Fruit fly (Drosophila melanogaster) whole organism, embryonic: Measurements from ENCODE around the gene CG10137.

Experiments used
- Atf6 ChIP-seq: fragments of 200-800 bp; sonication (Bioruptor generic); IDR thresholded peaks from 2 replicates; pipeline ENCODE4 v1.3.6; 2022; ENCODE audit warnings: missing biosample characterization, missing genetic modification characterization
- Blimp-1 ChIP-seq: fragments of 200-800 bp; sonication (Bioruptor generic); optimal IDR thresholded peaks from 3 replicates; lab custom pipeline; 2018; ENCODE audit warnings: missing biosample characterization, missing genetic modification characterization, mild to moderate bottlenecking, moderate library complexity, missing genetic modification reagents
- CG10147 ChIP-seq: fragments of 200-800 bp; sonication (Bioruptor generic); optimal IDR thresholded peaks from 2 replicates; lab custom pipeline; 2019; ENCODE audit warnings: missing biosample characterization, mild to moderate bottlenecking, missing genetic modification characterization, moderate library complexity
- CG10959 ChIP-seq: fragments of 200-800 bp; sonication (Bioruptor generic); IDR thresholded peaks from 2 replicates; pipeline ENCODE4 v1.3.6; 2022; ENCODE audit warnings: missing biosample characterization, missing genetic modification characterization
- CG10979 ChIP-seq: fragments of 200-800 bp; sonication (Bioruptor generic); optimal IDR thresholded peaks from 2 replicates; lab custom pipeline; 2018; ENCODE audit warnings: missing biosample characterization, mild to moderate bottlenecking, missing genetic modification characterization, moderate library complexity
- CG15269 ChIP-seq: fragments of 200-800 bp; sonication (Bioruptor generic); optimal IDR thresholded peaks from 2 replicates; lab custom pipeline; 2018; ENCODE audit warnings: missing biosample characterization, mild to moderate bottlenecking, missing genetic modification characterization, moderate library complexity
- CG15601 ChIP-seq: fragments of 200-800 bp; sonication (Bioruptor generic); optimal IDR thresholded peaks from 3 replicates; lab custom pipeline; 2019; ENCODE audit warnings: missing biosample characterization, mild to moderate bottlenecking, missing genetic modification characterization, moderate library complexity
- CG17186 ChIP-seq: fragments of 200-800 bp; sonication (Bioruptor generic); optimal IDR thresholded peaks from 3 replicates; lab custom pipeline; 2017; ENCODE audit warnings: missing biosample characterization, missing genetic modification reagents, missing genetic modification characterization
- CG17912 ChIP-seq: fragments of 200-800 bp; sonication (Bioruptor generic); optimal IDR thresholded peaks from 2 replicates; lab custom pipeline; 2018; ENCODE audit warnings: missing biosample characterization, mild to moderate bottlenecking, missing genetic modification characterization
- CG2889 ChIP-seq: fragments of 200-800 bp; sonication (Bioruptor generic); IDR thresholded peaks from 3 replicates; pipeline ENCODE4 v1.3.6; 2022; ENCODE audit warnings: missing biosample characterization, missing genetic modification characterization
- CG32767 ChIP-seq: fragments of 200-800 bp; sonication (Bioruptor generic); IDR thresholded peaks from 2 replicates; pipeline ENCODE4 v1.3.6; 2022; ENCODE audit warnings: missing biosample characterization, missing genetic modification characterization
- CG3407 ChIP-seq: fragments of 200-800 bp; sonication (Bioruptor generic); optimal IDR thresholded peaks from 2 replicates; lab custom pipeline; 2018; ENCODE audit warnings: missing biosample characterization, mild to moderate bottlenecking, missing genetic modification characterization
- CG34422 ChIP-seq: fragments of 200-800 bp; sonication (Bioruptor generic); IDR thresholded peaks from 3 replicates; pipeline ENCODE4 v1.3.6; 2022; ENCODE audit warnings: missing biosample characterization, missing genetic modification characterization
- CG4424 ChIP-seq: fragments of 200-800 bp; sonication (Bioruptor generic); optimal IDR thresholded peaks from 3 replicates; lab custom pipeline; 2016; ENCODE audit warnings: missing biosample characterization, missing genetic modification characterization
- CG4730 ChIP-seq: fragments of 200-800 bp; sonication (Bioruptor generic); IDR thresholded peaks from 2 replicates; pipeline ENCODE4 v1.3.6; 2022; ENCODE audit warnings: missing biosample characterization, missing genetic modification characterization
- CG4820 ChIP-seq: fragments of 200-800 bp; sonication (Bioruptor generic); optimal IDR thresholded peaks from 3 replicates; lab custom pipeline; 2016; ENCODE audit warnings: missing biosample characterization, missing genetic modification characterization
- CG5245 ChIP-seq: fragments of 200-800 bp; sonication (Bioruptor generic); optimal IDR thresholded peaks from 3 replicates; lab custom pipeline; 2016; ENCODE audit warnings: missing biosample characterization, missing genetic modification characterization
- CG6175 ChIP-seq: fragments of 200-800 bp; sonication (Bioruptor generic); IDR thresholded peaks from 3 replicates; pipeline ENCODE4 v1.3.6; 2022; ENCODE audit warnings: missing biosample characterization, missing genetic modification characterization
- CG7556 ChIP-seq: fragments of 200-800 bp; sonication (Bioruptor generic); optimal IDR thresholded peaks from 2 replicates; lab custom pipeline; 2017; ENCODE audit warnings: missing biosample characterization, mild to moderate bottlenecking, missing genetic modification characterization
- CG7745 ChIP-seq: fragments of 200-800 bp; sonication (Bioruptor generic); optimal IDR thresholded peaks from 2 replicates; lab custom pipeline; 2018; ENCODE audit warnings: missing biosample characterization, mild to moderate bottlenecking, missing genetic modification characterization, moderate library complexity
- CG7839 ChIP-seq: fragments of 200-800 bp; sonication (Bioruptor generic); optimal IDR thresholded peaks from 3 replicates; lab custom pipeline; 2018; ENCODE audit warnings: missing biosample characterization, mild to moderate bottlenecking, missing genetic modification characterization, moderate library complexity
- CG9215 ChIP-seq: fragments of 200-800 bp; sonication (Bioruptor generic); IDR thresholded peaks from 2 replicates; pipeline ENCODE4 v1.3.6; 2022; ENCODE audit warnings: missing biosample characterization, missing genetic modification characterization
- CkIIα-i1 ChIP-seq: fragments of 200-800 bp; sonication (Bioruptor generic); IDR thresholded peaks from 2 replicates; pipeline ENCODE4 v1.3.6; 2022; ENCODE audit warnings: missing biosample characterization, missing genetic modification characterization
- Dip3 ChIP-seq: fragments of 200-800 bp; sonication (Bioruptor generic); optimal IDR thresholded peaks from 3 replicates; lab custom pipeline; 2016; ENCODE audit warnings: missing biosample characterization, missing genetic modification characterization
- Dll ChIP-seq: fragments of 200-800 bp; sonication (Bioruptor generic); IDR thresholded peaks from 4 replicates; pipeline ENCODE4 v1.3.6; 2022; ENCODE audit warnings: missing biosample characterization, missing genetic modification characterization; ENCODE audit not compliant: partially characterized antibody
- ERR ChIP-seq: fragments of 200-800 bp; sonication (Bioruptor generic); optimal IDR thresholded peaks from 2 replicates; lab custom pipeline; 2016; ENCODE audit warnings: missing biosample characterization, missing genetic modification characterization
- Hsf ChIP-seq: fragments of 200-800 bp; sonication (Bioruptor generic); optimal IDR thresholded peaks from 3 replicates; lab custom pipeline; 2016; ENCODE audit warnings: missing biosample characterization, missing genetic modification characterization
- Mes4 ChIP-seq: fragments of 200-800 bp; sonication (Bioruptor generic); optimal IDR thresholded peaks from 2 replicates; lab custom pipeline; 2016; ENCODE audit warnings: missing biosample characterization, missing genetic modification characterization
- Myb ChIP-seq: fragments of 200-800 bp; sonication (Bioruptor generic); optimal IDR thresholded peaks from 2 replicates; lab custom pipeline; 2016; ENCODE audit warnings: missing biosample characterization, missing genetic modification characterization
- NK7.1 ChIP-seq: fragments of 200-800 bp; sonication (Bioruptor generic); optimal IDR thresholded peaks from 3 replicates; lab custom pipeline; 2016; ENCODE audit warnings: missing biosample characterization, missing genetic modification characterization
- Nf-YC ChIP-seq: fragments of 200-800 bp; optimal IDR thresholded peaks from 3 replicates; lab custom pipeline; 2019; ENCODE audit warnings: missing biosample characterization, mild to moderate bottlenecking, missing genetic modification characterization, moderate library complexity
- NfI ChIP-seq: fragments of 200-800 bp; sonication (Bioruptor generic); optimal IDR thresholded peaks from 3 replicates; lab custom pipeline; 2018; ENCODE audit warnings: missing biosample characterization, mild to moderate bottlenecking, missing genetic modification characterization, moderate library complexity
- Opbp ChIP-seq: fragments of 200-800 bp; sonication (Bioruptor generic); IDR thresholded peaks from 3 replicates; pipeline ENCODE4 v1.3.6; 2022; ENCODE audit warnings: missing biosample characterization, missing genetic modification characterization; ENCODE audit not compliant: partially characterized antibody
- bowl ChIP-seq: fragments of 200-800 bp; sonication (Bioruptor generic); IDR thresholded peaks from 2 replicates; pipeline ENCODE4 v1.3.6; 2022; ENCODE audit warnings: missing biosample characterization, missing genetic modification characterization
- br ChIP-seq: fragments of >200 bp; optimal IDR thresholded peaks from 2 replicates; lab custom pipeline; 2017
- crp ChIP-seq, 2 experiments: fragments of 200-800 bp; sonication (Bioruptor generic); optimal IDR thresholded peaks; 2 replicates in 1 of 2; 3 replicates in 1 of 2; lab custom pipeline; 2017; ENCODE audit warnings: missing biosample characterization in 2 of 2, missing genetic modification characterization in 2 of 2, mild to moderate bottlenecking in 1 of 2, moderate library complexity in 1 of 2
- ewg ChIP-seq: fragments of 200-800 bp; sonication (Bioruptor generic); optimal IDR thresholded peaks from 3 replicates; lab custom pipeline; 2017; ENCODE audit warnings: mild to moderate bottlenecking, missing biosample characterization, missing genetic modification reagents, missing genetic modification characterization
- fu2 ChIP-seq: fragments of 200-800 bp; sonication (Bioruptor generic); optimal IDR thresholded peaks from 2 replicates; lab custom pipeline; 2016; ENCODE audit warnings: missing biosample characterization, missing genetic modification characterization
- gro ChIP-seq: fragments of 200-800 bp; sonication (Bioruptor generic); optimal IDR thresholded peaks from 2 replicates; lab custom pipeline; 2016; ENCODE audit warnings: missing biosample characterization, missing genetic modification characterization
- ken ChIP-seq: fragments of 200-800 bp; sonication (Bioruptor generic); IDR thresholded peaks from 3 replicates; pipeline ENCODE4 v1.3.6; 2022; ENCODE audit warnings: missing biosample characterization, missing genetic modification characterization
- nmo ChIP-seq: fragments of 200-800 bp; sonication (Bioruptor generic); optimal IDR thresholded peaks from 2 replicates; lab custom pipeline; 2018; ENCODE audit warnings: missing biosample characterization, mild to moderate bottlenecking, missing genetic modification characterization, moderate library complexity
- pan ChIP-seq, 4 experiments: fragments of >200 bp in 3 of 4; fragments of 200-800 bp in 1 of 4; sonication (Bioruptor generic) in 1 of 4; optimal IDR thresholded peaks in 3 of 4; IDR thresholded peaks in 1 of 4; 2 replicates each; pipeline versions ENCODE4 v1.3.6 to Lab custom; 2017 to 2022; ENCODE audit warnings: missing biosample characterization in 2 of 4, missing genetic modification characterization in 2 of 4, mixed read lengths in 1 of 4
- psq ChIP-seq: fragments of 200-800 bp; sonication (Bioruptor generic); optimal IDR thresholded peaks from 2 replicates; lab custom pipeline; 2017; ENCODE audit warnings: missing biosample characterization, missing genetic modification characterization
- sisA ChIP-seq: fragments of 200-800 bp; sonication (Bioruptor generic); IDR thresholded peaks from 2 replicates; pipeline ENCODE4 v1.3.6; 2022; ENCODE audit warnings: missing biosample characterization, missing genetic modification characterization
- slou ChIP-seq: fragments of 200-800 bp; sonication (Bioruptor generic); optimal IDR thresholded peaks from 3 replicates; lab custom pipeline; 2016; ENCODE audit warnings: missing biosample characterization, missing genetic modification characterization
- sna ChIP-seq: fragments of 200-800 bp; sonication (Bioruptor generic); IDR thresholded peaks from 2 replicates; pipeline ENCODE4 v1.3.6; 2022; ENCODE audit warnings: missing biosample characterization, missing genetic modification characterization; ENCODE audit not compliant: partially characterized antibody
- sob ChIP-seq: fragments of 200-800 bp; sonication (Bioruptor generic); IDR thresholded peaks from 2 replicates; pipeline ENCODE4 v1.3.6; 2022; ENCODE audit warnings: missing biosample characterization, missing genetic modification characterization
- stc ChIP-seq: fragments of 200-800 bp; sonication (Bioruptor generic); IDR thresholded peaks from 2 replicates; pipeline ENCODE4 v1.3.6; 2022; ENCODE audit warnings: missing biosample characterization, missing genetic modification characterization
- tio ChIP-seq: fragments of 200-800 bp; sonication (Bioruptor generic); optimal IDR thresholded peaks from 2 replicates; lab custom pipeline; 2017; ENCODE audit warnings: missing biosample characterization, missing genetic modification characterization, inconsistent platforms
- ttk ChIP-seq: fragments of 200-800 bp; sonication (Bioruptor generic); IDR thresholded peaks from 2 replicates; pipeline ENCODE4 v2.1.2; 2022; ENCODE audit warnings: missing biosample characterization, missing genetic modification characterization

CG10137 gene

dm6 chr2L:19582185-19582584 is 55.7 kb downstream of the CG10137 start, which contains the start of gene Hakai (continued):
- TF ChIP-seq sna (GFP tag; lab: Robert Waterston, UW): peak; percentile 55; the same call in 1 of the 2 replicates
- peak; percentile 52 for TF ChIP-seq ERR (GFP tag; lab: Kevin White, UChicago)
- peak; percentile 54 for TF ChIP-seq sisA (GFP tag; lab: Robert Waterston, UW)
- no peak for TF ChIP-seq tio
- TF ChIP-seq CG34422 (GFP tag; lab: Robert Waterston, UW): peak; percentile 71; the same call in 1 of the 3 replicates
- peak; percentile 62 for TF ChIP-seq ken (GFP tag; lab: Robert Waterston, UW)
- TF ChIP-seq CG5245 (GFP tag; lab: Kevin White, UChicago): peak; percentile 55
- TF ChIP-seq CG4820 (GFP tag; lab: Kevin White, UChicago): peak; percentile 20
- peak; percentile 64 for TF ChIP-seq CG9215 (GFP tag; lab: Robert Waterston, UW)
- TF ChIP-seq CG17912 (GFP tag; lab: Kevin White, UChicago): no peak
- TF ChIP-seq CG4424 (GFP tag; lab: Kevin White, UChicago): peak; percentile 60
- no peak for TF ChIP-seq bowl
- no peak for TF ChIP-seq psq (GFP tag; lab: Kevin White, UChicago)
- no peak for TF ChIP-seq pan (optimal IDR thresholded peaks at IDR 0.05; lab: Kevin White, UChicago)
- peak in 1 of 2 experiments; percentile 50 for TF ChIP-seq pan (GFP tag; optimal IDR thresholded peaks at IDR 0.05 in 1 of 2, IDR thresholded peaks at IDR 0.05 in 1 of 2)
- TF ChIP-seq Atf6 (GFP tag; lab: Robert Waterston, UW): no peak
- peak; percentile 31 for TF ChIP-seq CG15601 (tag; lab: Kevin White, UChicago)
- TF ChIP-seq CG10959 (GFP tag; lab: Robert Waterston, UW): no peak
- peak; percentile 56 for TF ChIP-seq CG15269 (tag; lab: Kevin White, UChicago)
- 0 out of 3 replicates have a peak, but pooled peaks have one; percentile 50 for TF ChIP-seq CG6175 (GFP tag; lab: Robert Waterston, UW)
- no peak for TF ChIP-seq ttk (GFP tag; lab: Robert Waterston, UW)
- TF ChIP-seq CG3407 (GFP tag; lab: Kevin White, UChicago): no peak
- TF ChIP-seq NK7.1 (GFP tag; lab: Kevin White, UChicago): peak; percentile 62
- peak; percentile 50 for TF ChIP-seq CG7839 (tag; lab: Kevin White, UChicago)
- no peak for TF ChIP-seq stc (GFP tag; lab: Robert Waterston, UW)
- TF ChIP-seq Dip3 (GFP tag; lab: Kevin White, UChicago): peak; percentile 65
- TF ChIP-seq Opbp: 0 out of 3 replicates have a peak, but pooled peaks have one; percentile 20
- TF ChIP-seq ewg (GFP tag; lab: Kevin White, UChicago): peak; percentile 14
- peak; percentile 60 for TF ChIP-seq sob (GFP tag; lab: Robert Waterston, UW)
- TF ChIP-seq Dll (GFP tag; lab: Robert Waterston, UW): peak; percentile 62; the same call in 3 of the 4 replicates
- peak; percentile 56 for TF ChIP-seq Mes4 (GFP tag; lab: Kevin White, UChicago)
- no peak for TF ChIP-seq br (lab: Kevin White, UChicago)
- 0 out of 3 replicates have a peak, but pooled peaks have one; percentile 48 for TF ChIP-seq CG2889 (GFP tag; lab: Robert Waterston, UW)
- no peak for TF ChIP-seq CG7745 (tag; lab: Kevin White, UChicago)
- TF ChIP-seq NfI: peak; percentile 2
- TF ChIP-seq CG4730 (GFP tag; lab: Robert Waterston, UW): no peak
- TF ChIP-seq fu2: peak; percentile 55
- TF ChIP-seq CG10147 (GFP tag; lab: Kevin White, UChicago): peak; percentile 42
- no peak for TF ChIP-seq CkIIα-i1 (GFP tag; lab: Robert Waterston, UW)
- peak; percentile 41 for TF ChIP-seq CG10979 (tag; lab: Kevin White, UChicago)
- TF ChIP-seq gro (GFP tag; lab: Kevin White, UChicago): peak; percentile 37
- TF ChIP-seq Blimp-1 (GFP tag; lab: Kevin White, UChicago): peak; percentile 3
- TF ChIP-seq CG32767: no peak
- peak; percentile 79 for TF ChIP-seq CG17186 (GFP tag; lab: Kevin White, UChicago)
- TF ChIP-seq Hsf (GFP tag; lab: Kevin White, UChicago): peak; percentile 53
- peak; percentile 48 for TF ChIP-seq slou (GFP tag; lab: Kevin White, UChicago)
- TF ChIP-seq Nf-YC: peak; percentile 47
- TF ChIP-seq nmo (GFP tag; lab: Kevin White, UChicago): peak; percentile 65
- TF ChIP-seq Myb (GFP tag; lab: Kevin White, UChicago): peak; percentile 57
- TF ChIP-seq crp (GFP tag; optimal IDR thresholded peaks at IDR 0.05; lab: Kevin White, UChicago): peak in 1 of 2 experiments; percentile 72
- TF ChIP-seq CG7556 (GFP tag; lab: Kevin White, UChicago): peak; percentile 14
